Fruit fly (Drosophila melanogaster) whole organism, embryonic: ENCODE data around the gene CG6788.

Experiments used
- B-H2 ChIP-seq: fragments of 200-800 bp; sonication (Bioruptor generic); optimal IDR thresholded peaks from 2 replicates; lab custom pipeline; 2018; ENCODE audit warnings: missing biosample characterization, mild to moderate bottlenecking, missing genetic modification characterization
- CG10147 ChIP-seq: fragments of 200-800 bp; sonication (Bioruptor generic); optimal IDR thresholded peaks from 2 replicates; lab custom pipeline; 2019; ENCODE audit warnings: missing biosample characterization, mild to moderate bottlenecking, missing genetic modification characterization, moderate library complexity
- CG12236 ChIP-seq: fragments of 200-800 bp; sonication (Bioruptor generic); optimal IDR thresholded peaks from 2 replicates; lab custom pipeline; 2016; ENCODE audit warnings: missing biosample characterization, missing genetic modification characterization
- CG12391 ChIP-seq: fragments of 200-800 bp; sonication (Bioruptor generic); optimal IDR thresholded peaks from 3 replicates; lab custom pipeline; 2018; ENCODE audit warnings: missing biosample characterization, mild to moderate bottlenecking, missing genetic modification characterization, moderate library complexity
- CG12659 ChIP-seq: fragments of 200-800 bp; sonication (Bioruptor generic); optimal IDR thresholded peaks from 3 replicates; lab custom pipeline; 2017; ENCODE audit warnings: mild to moderate bottlenecking, missing biosample characterization, missing genetic modification reagents, missing genetic modification characterization
- CG13123 ChIP-seq: fragments of 200-800 bp; sonication (Bioruptor generic); optimal IDR thresholded peaks from 2 replicates; lab custom pipeline; 2016; ENCODE audit warnings: missing biosample characterization, missing genetic modification characterization
- CG13287 ChIP-seq: fragments of 200-800 bp; sonication (Bioruptor generic); IDR thresholded peaks from 2 replicates; pipeline ENCODE4 v1.3.6; 2022; ENCODE audit warnings: missing biosample characterization, missing genetic modification characterization; ENCODE audit not compliant: partially characterized antibody
- CG13775 ChIP-seq: fragments of 200-800 bp; sonication (Bioruptor generic); optimal IDR thresholded peaks from 3 replicates; lab custom pipeline; 2017; ENCODE audit warnings: missing biosample characterization, mild to moderate bottlenecking, missing genetic modification characterization
- CG1603 ChIP-seq: fragments of 200-800 bp; sonication (Bioruptor generic); optimal IDR thresholded peaks from 2 replicates; lab custom pipeline; 2019; ENCODE audit warnings: missing biosample characterization, mild to moderate bottlenecking, missing genetic modification characterization, moderate library complexity
- CG16815 ChIP-seq: fragments of 200-800 bp; sonication (Bioruptor generic); optimal IDR thresholded peaks from 3 replicates; lab custom pipeline; 2017; ENCODE audit warnings: missing biosample characterization, mild to moderate bottlenecking, missing genetic modification characterization
- CG18599 ChIP-seq: fragments of 200-800 bp; sonication (Bioruptor generic); optimal IDR thresholded peaks from 3 replicates; lab custom pipeline; 2017; ENCODE audit warnings: missing biosample characterization, missing genetic modification characterization, mild to moderate bottlenecking, moderate library complexity, missing genetic modification reagents
- CG32532 ChIP-seq: fragments of 200-800 bp; sonication (Bioruptor generic); IDR thresholded peaks from 2 replicates; pipeline ENCODE4 v1.3.6; 2022; ENCODE audit warnings: missing biosample characterization, missing genetic modification characterization
- CG3281 ChIP-seq: fragments of 200-800 bp; sonication (Bioruptor generic); optimal IDR thresholded peaks from 3 replicates; lab custom pipeline; 2017; ENCODE audit warnings: missing biosample characterization, mild to moderate bottlenecking, missing genetic modification characterization
- CG33557 ChIP-seq: fragments of 200-800 bp; sonication (Bioruptor generic); optimal IDR thresholded peaks from 2 replicates; lab custom pipeline; 2019; ENCODE audit warnings: missing biosample characterization, mild to moderate bottlenecking, missing genetic modification characterization, moderate library complexity
- CG3407 ChIP-seq: fragments of 200-800 bp; sonication (Bioruptor generic); optimal IDR thresholded peaks from 2 replicates; lab custom pipeline; 2018; ENCODE audit warnings: missing biosample characterization, mild to moderate bottlenecking, missing genetic modification characterization
- CG42726 ChIP-seq: fragments of 200-800 bp; sonication (Bioruptor generic); IDR thresholded peaks from 2 replicates; pipeline ENCODE4 v1.3.6; 2022; ENCODE audit warnings: missing biosample characterization, missing genetic modification characterization; ENCODE audit not compliant: partially characterized antibody
- CG4617 ChIP-seq: fragments of 200-800 bp; sonication (Bioruptor generic); optimal IDR thresholded peaks from 3 replicates; lab custom pipeline; 2016; ENCODE audit warnings: missing biosample characterization, missing genetic modification characterization, borderline replicate concordance
- CG4730 ChIP-seq: fragments of 200-800 bp; sonication (Bioruptor generic); IDR thresholded peaks from 2 replicates; pipeline ENCODE4 v1.3.6; 2022; ENCODE audit warnings: missing biosample characterization, missing genetic modification characterization
- CG7928 ChIP-seq: fragments of 200-800 bp; sonication (Bioruptor generic); optimal IDR thresholded peaks from 2 replicates; lab custom pipeline; 2017; ENCODE audit warnings: missing biosample characterization, mild to moderate bottlenecking, missing genetic modification characterization
- CG9817 ChIP-seq: fragments of 200-800 bp; sonication (Bioruptor generic); optimal IDR thresholded peaks from 2 replicates; lab custom pipeline; 2018; ENCODE audit warnings: missing biosample characterization, mild to moderate bottlenecking, missing genetic modification characterization, moderate library complexity
- D19A ChIP-seq: fragments of 200-800 bp; optimal IDR thresholded peaks from 3 replicates; lab custom pipeline; 2019; ENCODE audit warnings: missing biosample characterization, mild to moderate bottlenecking, missing genetic modification characterization, moderate library complexity
- Dfd ChIP-seq, 2 experiments: fragments of >200 bp; optimal IDR thresholded peaks; 2 replicates each; lab custom pipeline; 2017; ENCODE audit warnings: missing biosample characterization in 2 of 2, missing genetic modification characterization in 2 of 2
- Dll ChIP-seq: fragments of 200-800 bp; sonication (Bioruptor generic); IDR thresholded peaks from 4 replicates; pipeline ENCODE4 v1.3.6; 2022; ENCODE audit warnings: missing biosample characterization, missing genetic modification characterization; ENCODE audit not compliant: partially characterized antibody
- Elba2 ChIP-seq: fragments of 200-800 bp; sonication (Bioruptor generic); optimal IDR thresholded peaks from 3 replicates; lab custom pipeline; 2016; ENCODE audit warnings: missing biosample characterization, missing genetic modification characterization
- Fer1 ChIP-seq: fragments of 200-800 bp; sonication (Bioruptor generic); optimal IDR thresholded peaks from 2 replicates; lab custom pipeline; 2017; ENCODE audit warnings: missing biosample characterization, mild to moderate bottlenecking, missing genetic modification characterization
- Hmr ChIP-seq: fragments of 200-800 bp; sonication (Bioruptor generic); optimal IDR thresholded peaks from 3 replicates; lab custom pipeline; 2017; ENCODE audit warnings: mild to moderate bottlenecking, missing biosample characterization, missing genetic modification reagents, missing genetic modification characterization
- Kr ChIP-seq: fragments of 200-800 bp; sonication (Bioruptor generic); optimal IDR thresholded peaks from 2 replicates; lab custom pipeline; 2017; ENCODE audit warnings: missing biosample characterization, mild to moderate bottlenecking, missing genetic modification characterization
- MBD-R2 ChIP-seq: fragments of 200-800 bp; sonication (Bioruptor generic); IDR thresholded peaks from 2 replicates; pipeline ENCODE4 v1.3.6; 2022; ENCODE audit warnings: missing biosample characterization, missing genetic modification characterization
- Meics ChIP-seq: fragments of 200-800 bp; sonication (Bioruptor generic); optimal IDR thresholded peaks from 2 replicates; lab custom pipeline; 2017; ENCODE audit warnings: missing biosample characterization, mild to moderate bottlenecking, missing genetic modification characterization
- Opbp ChIP-seq: fragments of 200-800 bp; sonication (Bioruptor generic); IDR thresholded peaks from 3 replicates; pipeline ENCODE4 v1.3.6; 2022; ENCODE audit warnings: missing biosample characterization, missing genetic modification characterization; ENCODE audit not compliant: partially characterized antibody
- Pdp1 ChIP-seq, 2 experiments: fragments of 200-800 bp; sonication (Bioruptor generic); optimal IDR thresholded peaks; 3 replicates each; lab custom pipeline; 2016; ENCODE audit warnings: missing biosample characterization in 2 of 2, missing genetic modification characterization in 2 of 2, mild to moderate bottlenecking in 1 of 2, moderate library complexity in 1 of 2
- TFAM ChIP-seq: fragments of 200-800 bp; sonication (Bioruptor generic); optimal IDR thresholded peaks from 2 replicates; lab custom pipeline; 2017; ENCODE audit warnings: missing biosample characterization, missing genetic modification characterization, inconsistent platforms
- al ChIP-seq: fragments of 200-800 bp; sonication (Bioruptor generic); IDR thresholded peaks from 2 replicates; pipeline ENCODE4 v1.3.6; 2022; ENCODE audit warnings: missing biosample characterization, missing genetic modification characterization
- ems ChIP-seq: fragments of 200-800 bp; sonication (Bioruptor generic); optimal IDR thresholded peaks from 3 replicates; lab custom pipeline; 2016; ENCODE audit warnings: missing biosample characterization, missing genetic modification characterization
- fru ChIP-seq: fragments of >200 bp; optimal IDR thresholded peaks from 2 replicates; lab custom pipeline; 2017
- fu2 ChIP-seq: fragments of 200-800 bp; sonication (Bioruptor generic); optimal IDR thresholded peaks from 2 replicates; lab custom pipeline; 2016; ENCODE audit warnings: missing biosample characterization, missing genetic modification characterization
- gce ChIP-seq: fragments of 200-800 bp; sonication (Bioruptor generic); IDR thresholded peaks from 3 replicates; pipeline ENCODE4 v1.3.6; 2022; ENCODE audit warnings: missing biosample characterization, missing genetic modification characterization
- gfzf ChIP-seq: fragments of 200-800 bp; sonication (Bioruptor generic); optimal IDR thresholded peaks from 2 replicates; lab custom pipeline; 2016; ENCODE audit warnings: missing biosample characterization, mild to moderate bottlenecking, missing genetic modification characterization, moderate library complexity
- h ChIP-seq: fragments of >200 bp; optimal IDR thresholded peaks from 2 replicates; lab custom pipeline; 2017
- inv ChIP-seq: fragments of 200-800 bp; sonication (Bioruptor generic); IDR thresholded peaks from 2 replicates; pipeline ENCODE4 v1.3.6; 2022; ENCODE audit warnings: missing biosample characterization, missing genetic modification characterization; ENCODE audit not compliant: partially characterized antibody
- lmd ChIP-seq: fragments of 200-800 bp; sonication (Bioruptor generic); IDR thresholded peaks from 2 replicates; pipeline ENCODE4 v1.3.6; 2022; ENCODE audit warnings: missing biosample characterization, missing genetic modification characterization
- org-1 ChIP-seq: fragments of 200-800 bp; sonication (Bioruptor generic); optimal IDR thresholded peaks from 2 replicates; lab custom pipeline; 2017; ENCODE audit warnings: missing biosample characterization, missing genetic modification characterization
- peb ChIP-seq: fragments of 200-800 bp; sonication (Bioruptor generic); IDR thresholded peaks from 2 replicates; pipeline ENCODE4 v1.3.6; 2022; ENCODE audit warnings: missing biosample characterization, missing genetic modification characterization
- pfk ChIP-seq: fragments of 200-800 bp; sonication (Bioruptor generic); optimal IDR thresholded peaks from 2 replicates; lab custom pipeline; 2018; ENCODE audit warnings: missing biosample characterization, mild to moderate bottlenecking, missing genetic modification characterization, moderate library complexity
- phol ChIP-seq: fragments of 200-800 bp; sonication (Bioruptor generic); optimal IDR thresholded peaks from 3 replicates; lab custom pipeline; 2018; ENCODE audit warnings: missing biosample characterization, mild to moderate bottlenecking, missing genetic modification characterization, moderate library complexity
- pnt ChIP-seq: fragments of 200-800 bp; sonication (Bioruptor generic); optimal IDR thresholded peaks from 3 replicates; lab custom pipeline; 2016; ENCODE audit warnings: missing biosample characterization, missing genetic modification characterization
- repo ChIP-seq: fragments of 200-800 bp; sonication (Bioruptor generic); optimal IDR thresholded peaks from 2 replicates; lab custom pipeline; 2016; ENCODE audit warnings: missing biosample characterization, missing genetic modification characterization
- trem ChIP-seq: fragments of 200-800 bp; optimal IDR thresholded peaks from 3 replicates; lab custom pipeline; 2019; ENCODE audit warnings: missing biosample characterization, mild to moderate bottlenecking, missing genetic modification characterization, moderate library complexity
- trh ChIP-seq: fragments of 200-800 bp; sonication (Bioruptor generic); optimal IDR thresholded peaks from 2 replicates; lab custom pipeline; 2016; ENCODE audit warnings: missing biosample characterization, missing genetic modification characterization
- vvl ChIP-seq: fragments of 200-800 bp; sonication (Bioruptor generic); IDR thresholded peaks from 2 replicates; pipeline ENCODE4 v1.3.6; 2022; ENCODE audit warnings: missing biosample characterization, missing genetic modification characterization
- zen2 ChIP-seq: fragments of 200-800 bp; sonication (Bioruptor generic); IDR thresholded peaks from 3 replicates; pipeline ENCODE4 v1.3.6; 2022; ENCODE audit warnings: missing biosample characterization, missing genetic modification characterization; ENCODE audit not compliant: partially characterized antibody

The CG6788 gene

DNA sequence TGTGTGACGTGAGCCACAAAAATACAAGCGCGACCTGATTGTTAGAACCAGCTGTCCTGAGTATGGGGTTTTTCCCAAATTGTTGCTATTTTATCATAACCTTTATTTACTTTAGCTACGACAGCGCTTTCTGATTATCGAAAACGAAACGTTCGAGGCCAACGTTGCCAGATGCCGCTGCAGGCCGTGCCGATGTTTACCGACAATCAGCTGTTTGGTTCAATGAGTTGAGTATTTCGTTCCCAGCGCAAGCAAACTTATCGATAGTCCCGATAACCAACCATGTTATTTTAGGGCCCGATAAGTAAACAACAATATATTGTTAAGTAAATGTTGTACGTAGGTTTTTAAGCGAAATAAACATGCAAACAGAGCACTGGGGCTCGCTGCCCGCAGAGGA, 37.8 kb upstream of the CG6788 start, which contains the start of the genes CG15814 and Spt7 (continued):
- TF ChIP-seq CG18599 (GFP tag; lab: Kevin White, UChicago) (peak; percentile 50), gce (no peak), CG13123 (peak; percentile 27), Elba2 (GFP tag; lab: Kevin White, UChicago) (no peak), pnt (GFP tag; lab: Kevin White, UChicago) (peak; percentile 46), Opbp (GFP tag; lab: Robert Waterston, UW) (peak; percentile 84), CG7928 (GFP tag; lab: Kevin White, UChicago) (peak; percentile 6), D19A (tag; lab: Kevin White, UChicago) (no peak), fu2 (GFP tag; lab: Kevin White, UChicago) (peak; percentile 5), Meics (GFP tag; lab: Kevin White, UChicago) (peak; percentile 47), phol (tag; lab: Kevin White, UChicago) (peak; percentile 49), trh (no peak), CG42726 (peak; percentile 97), CG12659 (peak; percentile 67), CG12391 (peak; percentile 22), org-1 (GFP tag; lab: Kevin White, UChicago) (no peak), repo (GFP tag; lab: Kevin White, UChicago) (peak; percentile 6), CG4730 (GFP tag; lab: Robert Waterston, UW) (no peak), MBD-R2 (peak; percentile 96), gfzf (peak; percentile 26), Pdp1 (GFP tag; optimal IDR thresholded peaks at IDR 0.05; lab: Kevin White, UChicago) (peak in 1 of 2 experiments; percentile 53), al (GFP tag; lab: Robert Waterston, UW) (no peak), CG1603 (tag; lab: Kevin White, UChicago) (peak; percentile 78), B-H2 (peak; percentile 23), inv (GFP tag; lab: Robert Waterston, UW) (peak; percentile 81), CG3407 (GFP tag; lab: Kevin White, UChicago) (peak; percentile 43), vvl (peak; percentile 18; the same call in 1 of the 2 replicates), TFAM (GFP tag; lab: Kevin White, UChicago) (no peak), CG13287 (GFP tag; lab: Robert Waterston, UW) (peak; percentile 88), zen2 (GFP tag; lab: Robert Waterston, UW) (peak; percentile 80; the same call in 2 of the 3 replicates), h (no peak), CG12236 (GFP tag; lab: Kevin White, UChicago) (peak; percentile 37), Fer1 (GFP tag; lab: Kevin White, UChicago) (peak; percentile 66), CG4617 (GFP tag; lab: Kevin White, UChicago) (peak; percentile 73), CG16815 (GFP tag; lab: Kevin White, UChicago) (no peak), CG10147 (GFP tag; lab: Kevin White, UChicago) (peak; percentile 60), CG33557 (GFP tag; lab: Kevin White, UChicago) (peak; percentile 30), Kr (GFP tag; lab: Kevin White, UChicago) (no peak), Hmr (GFP tag; lab: Kevin White, UChicago) (no peak), Dfd (GFP tag; optimal IDR thresholded peaks at IDR 0.05; lab: Kevin White, UChicago) (no peak), fru (no peak), pfk (GFP tag; lab: Kevin White, UChicago) (peak; percentile 62), CG9817 (tag; lab: Kevin White, UChicago) (peak; percentile 13), ems (GFP tag; lab: Kevin White, UChicago) (peak; percentile 30), CG3281 (GFP tag; lab: Kevin White, UChicago) (no peak), Dll (GFP tag; lab: Robert Waterston, UW) (peak; percentile 82), CG13775 (GFP tag; lab: Kevin White, UChicago) (peak; percentile 17), peb (GFP tag; lab: Robert Waterston, UW) (no peak), lmd (GFP tag; lab: Robert Waterston, UW) (0 out of 2 replicates have a peak, but pooled peaks have one; percentile 5), CG32532 (GFP tag; lab: Robert Waterston, UW) (no peak), trem (tag; lab: Kevin White, UChicago) (peak; percentile 81)
